Worm (Caenorhabditis elegans): ENCODE data around the gene str-94.

str-94 gene

DNA sequence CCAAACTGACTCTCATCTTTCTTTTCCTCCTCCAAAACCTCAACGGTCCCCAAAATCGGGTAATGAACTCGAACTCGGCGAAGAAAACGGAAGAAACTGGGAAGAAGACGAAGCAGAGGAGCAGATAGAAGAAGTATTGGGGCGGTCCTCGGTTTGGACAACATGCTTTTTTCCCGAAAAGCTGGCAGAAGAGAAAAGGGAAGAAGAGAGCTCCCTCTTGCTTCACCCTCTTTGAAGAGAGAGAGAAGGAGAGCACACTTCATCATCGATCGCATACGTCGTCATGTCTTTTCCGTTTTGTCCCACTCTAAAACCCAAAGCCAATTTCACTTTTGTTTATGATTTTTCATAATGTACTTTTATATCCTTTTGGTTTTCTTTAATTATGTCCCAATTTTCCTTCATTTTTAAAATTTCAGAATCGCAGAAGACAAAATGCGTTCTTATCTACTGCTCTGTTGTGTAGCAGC is 23.4 kb downstream of the str-94 start, which contains the start of gene F07C3.2:
TSS of gene F07C3.2 (plus strand) at position 420 of the 470 bp plus-strand sequence.
- TF ChIP-seq lin-29 (GFP tag; IDR thresholded peaks at IDR 0.05) (no peak), spr-1 (tag; optimal IDR thresholded peaks at IDR 0.05) (no peak), F26F4.8 (GFP tag; conservative IDR thresholded peaks at IDR 0.05) (no peak), F49E8.2 (tag; optimal IDR thresholded peaks at IDR 0.05; ENCODE audit: borderline replicate concordance) (no peak), unc-39 (tag; optimal IDR thresholded peaks at IDR 0.05) (no peak), mxl-2 (GFP tag; conservative IDR thresholded peaks at IDR 0.05) (no peak), Y105C5A.15 (GFP tag; IDR thresholded peaks at IDR 0.05) (no peak), nhr-76 (tag; optimal IDR thresholded peaks at IDR 0.05) (no peak), unc-62 (GFP tag; optimal IDR thresholded peaks at IDR 0.05 in 1 of 2) (peak in 1 of 2 experiments; percentile 1), unc-62 (tag; optimal IDR thresholded peaks at IDR 0.05) (no peak), dmd-9 (GFP tag; IDR thresholded peaks at IDR 0.05) (no peak), duxl-1 (tag; optimal IDR thresholded peaks at IDR 0.05; ENCODE audit: poor library complexity) (no peak), zfp-2 (tag; optimal IDR thresholded peaks at IDR 0.05) (no peak), Y5F2A.4 (GFP tag; optimal IDR thresholded peaks at IDR 0.05) (no peak), egl-43 (GFP tag; IDR thresholded peaks at IDR 0.05) (no peak), hif-1 (tag; optimal IDR thresholded peaks at IDR 0.05) (no peak), madf-9 (GFP tag; conservative IDR thresholded peaks at IDR 0.05) (no peak), tra-1 (GFP tag; IDR thresholded peaks at IDR 0.05) (0 out of 2 replicates have a peak, but pooled peaks have one; percentile 15), ceh-82 (tag; optimal IDR thresholded peaks at IDR 0.05) (no peak), cey-2 (tag; optimal IDR thresholded peaks at IDR 0.05; ENCODE audit: borderline replicate concordance, insufficient read depth) (no peak), lin-15B (tag; optimal IDR thresholded peaks at IDR 0.05) (no peak), mdl-1 (tag; optimal IDR thresholded peaks at IDR 0.05) (no peak), nhr-102 (tag; optimal IDR thresholded peaks at IDR 0.05) (no peak), T20F7.1 (GFP tag; optimal IDR thresholded peaks at IDR 0.05) (no peak), hmg-1.1 (GFP tag; IDR thresholded peaks at IDR 0.05) (peak; percentile 39; the same call in 1 of the 2 replicates), ctbp-1 (GFP tag; IDR thresholded peaks at IDR 0.05) (0 out of 2 replicates have a peak, but pooled peaks have one; percentile 34), daf-8 (GFP tag; IDR thresholded peaks at IDR 0.05) (no peak), lin-39 (tag; optimal IDR thresholded peaks at IDR 0.05) (no peak)

DNA sequence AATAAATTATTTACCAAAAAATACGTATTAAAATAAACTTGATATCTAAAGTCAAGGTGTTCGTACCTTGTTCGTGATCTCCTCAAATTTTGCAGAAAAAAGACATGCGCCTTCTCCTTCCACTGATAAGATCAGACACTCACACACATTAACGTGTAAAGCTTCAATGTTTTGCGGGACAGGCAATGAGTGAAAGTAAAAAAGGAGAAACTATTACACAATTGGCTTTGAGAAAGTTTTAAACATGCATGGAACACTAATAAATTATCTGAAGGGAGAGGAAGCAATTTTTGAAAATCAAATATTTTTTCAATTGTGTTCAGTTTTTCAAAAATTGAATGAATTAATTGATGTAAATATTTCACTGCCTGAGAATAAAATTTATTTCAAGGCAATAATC is 24.1 kb downstream of the str-94 start:
- TF ChIP-seq nhr-111 (GFP tag; optimal IDR thresholded peaks at IDR 0.05) = no peak
- peak; percentile 33 for TF ChIP-seq nhr-48 (tag; optimal IDR thresholded peaks at IDR 0.05)

DNA sequence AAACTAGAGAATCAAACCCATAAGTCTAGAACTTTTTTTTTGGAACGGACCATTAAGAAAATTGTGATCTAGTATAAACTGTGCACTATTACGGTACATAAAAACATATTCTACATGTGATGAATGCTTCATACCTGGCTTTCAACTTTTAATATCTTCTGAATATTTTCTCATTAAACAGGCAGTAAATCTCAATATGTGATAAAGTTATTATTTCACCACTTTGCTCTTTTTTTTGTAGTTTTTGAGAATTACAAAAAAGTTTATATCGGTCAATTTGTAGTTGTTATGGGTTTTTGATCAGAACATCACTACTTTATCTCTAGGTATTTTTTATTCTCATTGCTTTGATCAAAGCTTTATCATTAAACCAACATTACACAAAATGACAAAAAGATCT is 24.7 kb downstream of the str-94 start:
- TF ChIP-seq ZK546.5 (tag; optimal IDR thresholded peaks at IDR 0.05) (no peak), R02D3.7 (tag; optimal IDR thresholded peaks at IDR 0.05) (no peak), ceh-20 (GFP tag; IDR thresholded peaks at IDR 0.05) (no peak), lin-1 (GFP tag; IDR thresholded peaks at IDR 0.05) (no peak), Y75B8A.6 (GFP tag; IDR thresholded peaks at IDR 0.05) (no peak), nhr-76 (tag; optimal IDR thresholded peaks at IDR 0.05) (no peak), aha-1 (tag) (peak; percentile 95), snpc-1.2 (GFP tag; IDR thresholded peaks at IDR 0.05) (no peak)

DNA sequence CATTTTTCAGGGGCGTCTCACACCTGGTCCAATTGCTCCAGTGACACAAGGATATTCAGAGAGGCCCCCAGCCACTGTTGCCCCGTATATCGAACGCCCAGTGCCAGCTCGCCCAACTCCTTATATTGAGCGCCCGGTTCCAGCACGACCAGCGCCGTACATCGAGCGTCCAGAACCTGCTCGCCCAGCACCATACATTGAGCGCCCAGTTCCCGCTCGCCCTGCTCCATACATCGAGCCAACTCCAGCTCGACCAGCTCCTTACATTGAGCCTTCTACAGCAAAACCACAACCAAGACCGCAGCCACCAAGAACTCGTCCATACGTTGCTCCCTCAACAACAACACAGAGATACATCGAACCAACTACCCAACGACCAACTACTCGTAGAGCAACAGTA is 26.3 kb downstream of the str-94 start:
- no peak for TF ChIP-seq pha-4 (GFP tag; IDR thresholded peaks at IDR 0.05)
- TF ChIP-seq pha-4 (tag; optimal IDR thresholded peaks at IDR 0.05) = no peak
- TF ChIP-seq egl-43 (GFP tag; IDR thresholded peaks at IDR 0.05) = peak; percentile 38; the same call in 1 of the 2 replicates
- peak; percentile 72; the same call in 1 of the 2 replicates for TF ChIP-seq set-16 (GFP tag; IDR thresholded peaks at IDR 0.05)
